Fruit fly (Drosophila melanogaster): ENCODE results near the gene djl.

DNA sequence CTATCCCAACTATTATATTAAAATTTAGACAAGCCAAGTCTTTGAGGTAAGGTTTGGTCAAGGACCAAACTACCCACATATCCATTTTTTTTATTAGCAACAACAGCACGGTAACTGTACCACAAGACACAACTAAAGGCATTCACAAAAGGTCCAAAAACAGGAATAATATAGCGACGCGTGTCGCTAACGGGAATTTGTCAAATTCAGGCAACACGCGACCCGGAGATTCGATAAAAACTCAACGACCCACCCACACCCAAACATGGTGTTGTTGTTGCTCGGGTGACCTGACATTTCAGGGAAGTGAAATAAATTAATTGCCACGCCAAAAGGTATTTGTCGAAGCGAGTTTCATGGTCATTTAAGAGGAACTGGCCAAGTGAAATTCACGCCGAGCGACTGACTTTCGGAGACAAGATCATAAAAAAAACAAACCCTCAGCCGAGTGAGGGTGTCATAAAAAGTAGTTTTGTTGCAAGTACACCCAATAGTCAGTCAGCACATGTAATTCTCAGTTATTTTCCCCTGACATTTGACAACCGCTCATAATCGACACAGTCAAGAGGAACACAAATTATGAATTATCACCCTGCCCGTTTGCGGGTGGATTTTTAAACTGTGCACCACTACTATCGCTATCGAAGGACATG, 50.8 kb downstream of the djl start:
- TF ChIP-seq Smox (GFP tag; optimal IDR thresholded peaks at IDR 0.05) (no peak), CG34406 (GFP tag; optimal IDR thresholded peaks at IDR 0.05) (no peak), achi (GFP tag; optimal IDR thresholded peaks at IDR 0.05) (no peak), Hr39 (GFP tag; optimal IDR thresholded peaks at IDR 0.05) (no peak), Eip75B (GFP tag; optimal IDR thresholded peaks at IDR 0.05) (no peak), CG31627 (GFP tag; optimal IDR thresholded peaks at IDR 0.05) (no peak), Sox102F (GFP tag; optimal IDR thresholded peaks at IDR 0.05) (no peak), Lpt (GFP tag; optimal IDR thresholded peaks at IDR 0.05) (no peak), CG8632 (GFP tag; optimal IDR thresholded peaks at IDR 0.05) (no peak), Hr4 (GFP tag; optimal IDR thresholded peaks at IDR 0.05) (no peak), Met (GFP tag; optimal IDR thresholded peaks at IDR 0.05) (no peak), CG8319 (GFP tag; optimal IDR thresholded peaks at IDR 0.05) (no peak), OdsH (GFP tag; optimal IDR thresholded peaks at IDR 0.05) (no peak), esn (GFP tag; optimal IDR thresholded peaks at IDR 0.05) (no peak)
